Worm (Caenorhabditis elegans) whole organism, L2 larva: ENCODE measurements around the gene R05G9R.1.

Experiments used
- lin-11 ChIP-seq: fragments of 150-350 bp; sonication (generic microtip); optimal IDR thresholded peaks from 2 replicates; lab custom pipeline; 2014; ENCODE audit warnings: missing biosample characterization, missing genetic modification characterization, inconsistent platforms, mixed read lengths
- sem-4 ChIP-seq: fragments of 150-350 bp; optimal IDR thresholded peaks from 2 replicates; lab custom pipeline; 2014; ENCODE audit warnings: missing biosample characterization, missing genetic modification reagents, missing genetic modification characterization
- skn-1 ChIP-seq: sonication (generic microtip); optimal IDR thresholded peaks from 2 replicates; lab custom pipeline; 2017; ENCODE audit warnings: missing biosample characterization, missing genetic modification characterization

ce11 chrII:6523940-6524339 lies 10.1 kb upstream of the R05G9R.1 start:
- TF ChIP-seq skn-1 (tag; lab: Kevin White, UChicago) (no peak), sem-4 (no peak), lin-11 (tag; lab: Kevin White, UChicago) (no peak)
